Worm (Caenorhabditis elegans): ENCODE results near the gene F35B3.3.

- TF ChIP-seq mdl-1 (tag; optimal IDR thresholded peaks at IDR 0.05) (no peak), skn-1 (tag; optimal IDR thresholded peaks at IDR 0.05) (no peak), F13H6.1 (tag; optimal IDR thresholded peaks at IDR 0.05) (no peak), ztf-11 (tag; optimal IDR thresholded peaks at IDR 0.05) (no peak), lin-13 (GFP tag; optimal IDR thresholded peaks at IDR 0.05) (no peak), ZK546.5 (tag; optimal IDR thresholded peaks at IDR 0.05) (no peak), blmp-1 (tag; optimal IDR thresholded peaks at IDR 0.05; ENCODE audit: insufficient read depth) (peak; percentile 87), unc-62 (GFP tag; optimal IDR thresholded peaks at IDR 0.05) (no peak), snpc-4 (tag; optimal IDR thresholded peaks at IDR 0.05) (no peak)
Observed at ce11 chrX:16995149-16995885, 17.9 kb upstream of the F35B3.3 start.

Measured in whole organism, L2 larva.